Fruit fly (Drosophila melanogaster): ENCODE data around the gene CG13760.

The CG13760 gene

dm6 chrX:2533843-2534473 lies 51.5 kb downstream of the CG13760 start (continued):
- TF ChIP-seq Side (GFP tag; optimal IDR thresholded peaks at IDR 0.05), result peak; percentile 48
- peak; percentile 90 for TF ChIP-seq Drgx (GFP tag; IDR thresholded peaks at IDR 0.05)
- TF ChIP-seq CG17912 (GFP tag; optimal IDR thresholded peaks at IDR 0.05), result no peak
- peak; percentile 51 to 65 for TF ChIP-seq Pdp1 (GFP tag; optimal IDR thresholded peaks at IDR 0.05)
- 0 out of 2 replicates have a peak, but pooled peaks have one; percentile 28 for TF ChIP-seq CG32767 (GFP tag; IDR thresholded peaks at IDR 0.05)
- TF ChIP-seq Atf-2 (GFP tag; optimal IDR thresholded peaks at IDR 0.05), result peak; percentile 7
- peak; percentile 21 for TF ChIP-seq tx (GFP tag; optimal IDR thresholded peaks at IDR 0.05)
- no peak for TF ChIP-seq Hey (tag; optimal IDR thresholded peaks at IDR 0.05)
- TF ChIP-seq CG34224 (GFP tag; IDR thresholded peaks at IDR 0.05; ENCODE audit: partially characterized antibody), result no peak
- no peak for TF ChIP-seq bbx (GFP tag; IDR thresholded peaks at IDR 0.05; ENCODE audit: partially characterized antibody)
- TF ChIP-seq CG7963 (GFP tag; IDR thresholded peaks at IDR 0.05; ENCODE audit: partially characterized antibody), result no peak
- TF ChIP-seq sens-2 (GFP tag; IDR thresholded peaks at IDR 0.05), result peak; percentile 27; the same call in 1 of the 2 replicates
- no peak for TF ChIP-seq CG18262 (tag; optimal IDR thresholded peaks at IDR 0.05)
- peak; percentile 26 for TF ChIP-seq nom (GFP tag; optimal IDR thresholded peaks at IDR 0.05)
- no peak for TF ChIP-seq knrl (GFP tag; IDR thresholded peaks at IDR 0.05; ENCODE audit: partially characterized antibody)
- TF ChIP-seq Aef1 (GFP tag; IDR thresholded peaks at IDR 0.05), result peak; percentile 85
- no peak for TF ChIP-seq CG2202 (tag; optimal IDR thresholded peaks at IDR 0.05)
- no peak for TF ChIP-seq prd (optimal IDR thresholded peaks at IDR 0.05)
- peak; percentile 79 for TF ChIP-seq prd (GFP tag; IDR thresholded peaks at IDR 0.05)
- peak; percentile 85 for TF ChIP-seq CG11456 (GFP tag; IDR thresholded peaks at IDR 0.05)
- TF ChIP-seq usp (GFP tag; optimal IDR thresholded peaks at IDR 0.05), result no peak
- TF ChIP-seq nmo (GFP tag; optimal IDR thresholded peaks at IDR 0.05), result peak; percentile 20
- TF ChIP-seq peb (GFP tag; IDR thresholded peaks at IDR 0.05), result no peak
- 0 out of 3 replicates have a peak, but pooled peaks have one; percentile 26 for TF ChIP-seq jigr1 (GFP tag; IDR thresholded peaks at IDR 0.05)
- TF ChIP-seq p53 (GFP tag; optimal IDR thresholded peaks at IDR 0.05), result no peak
- peak; percentile 12 for TF ChIP-seq CG1792 (GFP tag; optimal IDR thresholded peaks at IDR 0.05)
- TF ChIP-seq HLH4C (GFP tag; IDR thresholded peaks at IDR 0.05; ENCODE audit: partially characterized antibody), result no peak
- TF ChIP-seq ewg (GFP tag; optimal IDR thresholded peaks at IDR 0.05), result peak; percentile 37
- no peak for TF ChIP-seq Bgb (GFP tag; IDR thresholded peaks at IDR 0.05; ENCODE audit: partially characterized antibody)
- peak; percentile 11 for TF ChIP-seq kah (GFP tag; optimal IDR thresholded peaks at IDR 0.05)
- TF ChIP-seq Camta (GFP tag; optimal IDR thresholded peaks at IDR 0.05), result no peak
- no peak for TF ChIP-seq CG7271 (tag; optimal IDR thresholded peaks at IDR 0.05)
- TF ChIP-seq Lhr (GFP tag; optimal IDR thresholded peaks at IDR 0.05), result no peak
- TF ChIP-seq Taf1 (GFP tag; IDR thresholded peaks at IDR 0.05), result no peak; the same call in 1 of the 2 replicates
- TF ChIP-seq ac (GFP tag; optimal IDR thresholded peaks at IDR 0.05), result no peak
- peak; percentile 51 for TF ChIP-seq bab2 (GFP tag; optimal IDR thresholded peaks at IDR 0.05)
- TF ChIP-seq Hr39 (optimal IDR thresholded peaks at IDR 0.05), result no peak
- TF ChIP-seq gcm (GFP tag; optimal IDR thresholded peaks at IDR 0.05), result no peak
- TF ChIP-seq Oaz (GFP tag; IDR thresholded peaks at IDR 0.05), result peak; percentile 60
- TF ChIP-seq CG8281 (tag; optimal IDR thresholded peaks at IDR 0.05), result peak; percentile 3
- TF ChIP-seq CG18764 (GFP tag; optimal IDR thresholded peaks at IDR 0.05), result peak; percentile 22
- peak; percentile 71 for TF ChIP-seq NFAT (GFP tag; IDR thresholded peaks at IDR 0.05)
- TF ChIP-seq Trl (optimal IDR thresholded peaks at IDR 0.05), result no peak
- TF ChIP-seq Trl (GFP tag; optimal IDR thresholded peaks at IDR 0.05), result peak; percentile 38
- peak; percentile 78 for TF ChIP-seq Ada2b (GFP tag; IDR thresholded peaks at IDR 0.05)
- TF ChIP-seq tgo (GFP tag; IDR thresholded peaks at IDR 0.05), result peak; percentile 71; the same call in 2 of the 3 replicates
- TF ChIP-seq Hmr (GFP tag; optimal IDR thresholded peaks at IDR 0.05), result peak; percentile 51
- TF ChIP-seq CG3726 (GFP tag; IDR thresholded peaks at IDR 0.05), result no peak
- TF ChIP-seq sr (GFP tag; IDR thresholded peaks at IDR 0.05), result peak; percentile 45; the same call in 1 of the 3 replicates
- TF ChIP-seq Doc3 (GFP tag; IDR thresholded peaks at IDR 0.05; ENCODE audit: partially characterized antibody), result no peak
- TF ChIP-seq Nf-YC (tag; optimal IDR thresholded peaks at IDR 0.05), result peak; percentile 1

Data from whole organism, embryonic.